Fruit fly (Drosophila melanogaster) whole organism, embryonic: ENCODE measurements around the gene Pdhb.

Experiments used
- Aef1 ChIP-seq: fragments of 200-800 bp; sonication (Bioruptor generic); IDR thresholded peaks from 3 replicates; pipeline ENCODE4 v1.3.6; 2022; ENCODE audit warnings: missing biosample characterization, missing genetic modification characterization
- B-H2 ChIP-seq: fragments of 200-800 bp; sonication (Bioruptor generic); optimal IDR thresholded peaks from 2 replicates; lab custom pipeline; 2018; ENCODE audit warnings: missing biosample characterization, mild to moderate bottlenecking, missing genetic modification characterization
- Bgb ChIP-seq: fragments of 200-800 bp; sonication (Bioruptor generic); IDR thresholded peaks from 2 replicates; pipeline ENCODE4 v1.3.6; 2022; ENCODE audit warnings: missing biosample characterization, missing genetic modification characterization; ENCODE audit not compliant: partially characterized antibody
- C15 ChIP-seq: fragments of 200-800 bp; sonication (Bioruptor generic); IDR thresholded peaks from 3 replicates; pipeline ENCODE4 v1.3.6; 2022; ENCODE audit warnings: missing biosample characterization, missing genetic modification characterization
- CG10267 ChIP-seq: fragments of 200-800 bp; sonication (Bioruptor generic); optimal IDR thresholded peaks from 2 replicates; lab custom pipeline; 2018; ENCODE audit warnings: missing biosample characterization, mild to moderate bottlenecking, missing genetic modification characterization, moderate library complexity
- CG10462 ChIP-seq: fragments of 200-800 bp; sonication (Bioruptor generic); optimal IDR thresholded peaks from 2 replicates; lab custom pipeline; 2016; ENCODE audit warnings: missing biosample characterization, missing genetic modification characterization
- CG12299 ChIP-seq: fragments of 200-800 bp; sonication (Bioruptor generic); optimal IDR thresholded peaks from 2 replicates; lab custom pipeline; 2018; ENCODE audit warnings: missing biosample characterization, mild to moderate bottlenecking, missing genetic modification characterization
- CG13123 ChIP-seq: fragments of 200-800 bp; sonication (Bioruptor generic); optimal IDR thresholded peaks from 2 replicates; lab custom pipeline; 2016; ENCODE audit warnings: missing biosample characterization, missing genetic modification characterization
- CG15479 ChIP-seq: fragments of 200-800 bp; sonication (Bioruptor generic); optimal IDR thresholded peaks from 3 replicates; lab custom pipeline; 2019; ENCODE audit warnings: missing biosample characterization, mild to moderate bottlenecking, missing genetic modification characterization, moderate library complexity
- CG15514 ChIP-seq: fragments of 200-800 bp; sonication (Bioruptor generic); optimal IDR thresholded peaks from 3 replicates; lab custom pipeline; 2017; ENCODE audit warnings: missing biosample characterization, missing genetic modification characterization, mild to moderate bottlenecking, moderate library complexity, missing genetic modification reagents
- CG16779 ChIP-seq: fragments of 200-800 bp; sonication (Bioruptor generic); IDR thresholded peaks from 2 replicates; pipeline ENCODE4 v1.3.6; 2022; ENCODE audit warnings: missing biosample characterization, missing genetic modification characterization
- CG17359 ChIP-seq: fragments of 200-800 bp; sonication (Bioruptor generic); optimal IDR thresholded peaks from 3 replicates; lab custom pipeline; 2018; ENCODE audit warnings: missing biosample characterization, mild to moderate bottlenecking, missing genetic modification characterization, moderate library complexity
- CG2120 ChIP-seq: fragments of 200-800 bp; sonication (Bioruptor generic); optimal IDR thresholded peaks from 3 replicates; lab custom pipeline; 2016; ENCODE audit warnings: missing biosample characterization, missing genetic modification characterization
- CG32767 ChIP-seq: fragments of 200-800 bp; sonication (Bioruptor generic); IDR thresholded peaks from 2 replicates; pipeline ENCODE4 v1.3.6; 2022; ENCODE audit warnings: missing biosample characterization, missing genetic modification characterization
- CG3838 ChIP-seq: fragments of 200-800 bp; sonication (Bioruptor generic); optimal IDR thresholded peaks from 3 replicates; lab custom pipeline; 2016; ENCODE audit warnings: missing biosample characterization, missing genetic modification characterization
- CG4707 ChIP-seq: fragments of 200-800 bp; sonication (Bioruptor generic); optimal IDR thresholded peaks from 2 replicates; lab custom pipeline; 2018; ENCODE audit warnings: missing biosample characterization, mild to moderate bottlenecking, missing genetic modification characterization, moderate library complexity
- CG6175 ChIP-seq: fragments of 200-800 bp; sonication (Bioruptor generic); IDR thresholded peaks from 3 replicates; pipeline ENCODE4 v1.3.6; 2022; ENCODE audit warnings: missing biosample characterization, missing genetic modification characterization
- CG7928 ChIP-seq: fragments of 200-800 bp; sonication (Bioruptor generic); optimal IDR thresholded peaks from 2 replicates; lab custom pipeline; 2017; ENCODE audit warnings: missing biosample characterization, mild to moderate bottlenecking, missing genetic modification characterization
- CG8765 ChIP-seq: fragments of 200-800 bp; sonication (Bioruptor generic); IDR thresholded peaks from 2 replicates; pipeline ENCODE4 v1.3.6; 2022; ENCODE audit warnings: missing biosample characterization, missing genetic modification characterization
- Camta ChIP-seq: fragments of 200-800 bp; sonication (Bioruptor generic); optimal IDR thresholded peaks from 2 replicates; lab custom pipeline; 2016; ENCODE audit warnings: missing biosample characterization, missing genetic modification characterization
- CkIIα-i1 ChIP-seq: fragments of 200-800 bp; sonication (Bioruptor generic); IDR thresholded peaks from 2 replicates; pipeline ENCODE4 v1.3.6; 2022; ENCODE audit warnings: missing biosample characterization, missing genetic modification characterization
- Dip2 ChIP-seq: fragments of 200-800 bp; sonication (Bioruptor generic); IDR thresholded peaks from 2 replicates; pipeline ENCODE4 v1.3.6; 2022; ENCODE audit warnings: missing biosample characterization, missing genetic modification characterization
- Hmr ChIP-seq: fragments of 200-800 bp; sonication (Bioruptor generic); optimal IDR thresholded peaks from 3 replicates; lab custom pipeline; 2017; ENCODE audit warnings: mild to moderate bottlenecking, missing biosample characterization, missing genetic modification reagents, missing genetic modification characterization
- Hr78 ChIP-seq, 2 experiments: fragments of 200-800 bp in 1 of 2; fragments of >200 bp in 1 of 2; sonication (Bioruptor generic) in 1 of 2; optimal IDR thresholded peaks; 2 replicates each; lab custom pipeline; 2017 to 2019; ENCODE audit warnings: missing biosample characterization in 2 of 2, missing genetic modification characterization in 2 of 2, mild to moderate bottlenecking in 1 of 2, moderate library complexity in 1 of 2
- NC2α ChIP-seq: fragments of 200-800 bp; sonication (Bioruptor generic); optimal IDR thresholded peaks from 2 replicates; lab custom pipeline; 2016; ENCODE audit warnings: missing biosample characterization, missing genetic modification characterization
- Sox102F ChIP-seq: fragments of 200-800 bp; sonication (Bioruptor generic); optimal IDR thresholded peaks from 2 replicates; lab custom pipeline; 2018; ENCODE audit warnings: missing biosample characterization, mild to moderate bottlenecking, missing genetic modification characterization, moderate library complexity
- Spps ChIP-seq: fragments of 200-800 bp; sonication (Bioruptor generic); optimal IDR thresholded peaks from 2 replicates; lab custom pipeline; 2018; ENCODE audit warnings: missing biosample characterization, mild to moderate bottlenecking, missing genetic modification characterization
- ato ChIP-seq: fragments of 200-800 bp; sonication (Bioruptor generic); IDR thresholded peaks from 2 replicates; pipeline ENCODE4 v1.3.6; 2022; ENCODE audit warnings: missing biosample characterization, missing genetic modification characterization; ENCODE audit not compliant: partially characterized antibody
- cad ChIP-seq: fragments of >200 bp; optimal IDR thresholded peaks from 2 replicates; lab custom pipeline; 2017; ENCODE audit warnings: missing biosample characterization, missing genetic modification characterization
- chinmo ChIP-seq: fragments of 200-800 bp; sonication (Bioruptor generic); IDR thresholded peaks from 4 replicates; pipeline ENCODE4 v1.3.6; 2022; ENCODE audit warnings: missing biosample characterization, missing genetic modification characterization; ENCODE audit not compliant: partially characterized antibody
- dati ChIP-seq: fragments of 200-800 bp; sonication (Bioruptor generic); IDR thresholded peaks from 2 replicates; pipeline ENCODE4 v1.3.6; 2022; ENCODE audit warnings: missing biosample characterization, missing genetic modification characterization
- dm ChIP-seq: fragments of 200-800 bp; sonication (Bioruptor generic); optimal IDR thresholded peaks from 3 replicates; lab custom pipeline; 2016; ENCODE audit warnings: missing biosample characterization, missing genetic modification characterization
- dmrt11E ChIP-seq: fragments of 200-800 bp; sonication (Bioruptor generic); optimal IDR thresholded peaks from 3 replicates; lab custom pipeline; 2018; ENCODE audit warnings: missing biosample characterization, mild to moderate bottlenecking, missing genetic modification characterization, moderate library complexity
- hkb ChIP-seq, 2 experiments: fragments of 200-800 bp in 1 of 2; fragments of >200 bp in 1 of 2; sonication (Bioruptor generic) in 1 of 2; IDR thresholded peaks in 1 of 2; optimal IDR thresholded peaks in 1 of 2; 2 replicates each; pipeline versions ENCODE4 v1.3.6 to Lab custom; 2017 to 2022; ENCODE audit warnings: missing biosample characterization in 1 of 2, missing genetic modification characterization in 1 of 2
- hth ChIP-seq: fragments of >200 bp; optimal IDR thresholded peaks from 2 replicates; lab custom pipeline; 2017; ENCODE audit warnings: inconsistent platforms
- kah ChIP-seq: fragments of 200-800 bp; sonication (Bioruptor generic); optimal IDR thresholded peaks from 2 replicates; lab custom pipeline; 2018; ENCODE audit warnings: missing biosample characterization, mild to moderate bottlenecking, missing genetic modification characterization
- klu ChIP-seq: fragments of 200-800 bp; sonication (Bioruptor generic); IDR thresholded peaks from 2 replicates; pipeline ENCODE4 v1.3.6; 2022; ENCODE audit warnings: missing biosample characterization, missing genetic modification characterization
- lov ChIP-seq, 2 experiments: fragments of 200-800 bp in 1 of 2; fragments of >200 bp in 1 of 2; sonication (Bioruptor generic) in 1 of 2; IDR thresholded peaks in 1 of 2; optimal IDR thresholded peaks in 1 of 2; 2 replicates in 1 of 2; 3 replicates in 1 of 2; pipeline versions ENCODE4 v1.3.6 to Lab custom; 2017 to 2022; ENCODE audit warnings: missing biosample characterization in 1 of 2, missing genetic modification characterization in 1 of 2
- nau ChIP-seq: fragments of 200-800 bp; sonication (Bioruptor generic); optimal IDR thresholded peaks from 3 replicates; lab custom pipeline; 2017; ENCODE audit warnings: missing biosample characterization, mild to moderate bottlenecking, missing genetic modification characterization, missing genetic modification reagents
- otp ChIP-seq: fragments of 200-800 bp; sonication (Bioruptor generic); IDR thresholded peaks from 3 replicates; pipeline ENCODE4, ENCODE4 v1.3.6; 2022; ENCODE audit warnings: missing biosample characterization, missing genetic modification characterization
- pnt ChIP-seq: fragments of 200-800 bp; sonication (Bioruptor generic); optimal IDR thresholded peaks from 3 replicates; lab custom pipeline; 2016; ENCODE audit warnings: missing biosample characterization, missing genetic modification characterization
- prd ChIP-seq, 3 experiments: fragments of >200 bp in 2 of 3; fragments of 200-800 bp in 1 of 3; sonication (Bioruptor generic) in 1 of 3; optimal IDR thresholded peaks in 2 of 3; IDR thresholded peaks in 1 of 3; 2 replicates in 2 of 3; 3 replicates in 1 of 3; pipeline versions ENCODE4 v1.3.6 to Lab custom; 2017 to 2022; ENCODE audit warnings: missing biosample characterization in 1 of 3, missing genetic modification characterization in 1 of 3
- run ChIP-seq: fragments of 200-800 bp; sonication (Bioruptor generic); optimal IDR thresholded peaks from 3 replicates; lab custom pipeline; 2018; ENCODE audit warnings: missing biosample characterization, mild to moderate bottlenecking, missing genetic modification characterization
- schlank ChIP-seq: fragments of 200-800 bp; sonication (Bioruptor generic); optimal IDR thresholded peaks from 2 replicates; lab custom pipeline; 2018; ENCODE audit warnings: missing biosample characterization, mild to moderate bottlenecking, missing genetic modification characterization
- scrt ChIP-seq: fragments of 200-800 bp; sonication (Bioruptor generic); optimal IDR thresholded peaks from 2 replicates; lab custom pipeline; 2018; ENCODE audit warnings: missing biosample characterization, mild to moderate bottlenecking, missing genetic modification characterization, moderate library complexity

Gene Pdhb

DNA sequence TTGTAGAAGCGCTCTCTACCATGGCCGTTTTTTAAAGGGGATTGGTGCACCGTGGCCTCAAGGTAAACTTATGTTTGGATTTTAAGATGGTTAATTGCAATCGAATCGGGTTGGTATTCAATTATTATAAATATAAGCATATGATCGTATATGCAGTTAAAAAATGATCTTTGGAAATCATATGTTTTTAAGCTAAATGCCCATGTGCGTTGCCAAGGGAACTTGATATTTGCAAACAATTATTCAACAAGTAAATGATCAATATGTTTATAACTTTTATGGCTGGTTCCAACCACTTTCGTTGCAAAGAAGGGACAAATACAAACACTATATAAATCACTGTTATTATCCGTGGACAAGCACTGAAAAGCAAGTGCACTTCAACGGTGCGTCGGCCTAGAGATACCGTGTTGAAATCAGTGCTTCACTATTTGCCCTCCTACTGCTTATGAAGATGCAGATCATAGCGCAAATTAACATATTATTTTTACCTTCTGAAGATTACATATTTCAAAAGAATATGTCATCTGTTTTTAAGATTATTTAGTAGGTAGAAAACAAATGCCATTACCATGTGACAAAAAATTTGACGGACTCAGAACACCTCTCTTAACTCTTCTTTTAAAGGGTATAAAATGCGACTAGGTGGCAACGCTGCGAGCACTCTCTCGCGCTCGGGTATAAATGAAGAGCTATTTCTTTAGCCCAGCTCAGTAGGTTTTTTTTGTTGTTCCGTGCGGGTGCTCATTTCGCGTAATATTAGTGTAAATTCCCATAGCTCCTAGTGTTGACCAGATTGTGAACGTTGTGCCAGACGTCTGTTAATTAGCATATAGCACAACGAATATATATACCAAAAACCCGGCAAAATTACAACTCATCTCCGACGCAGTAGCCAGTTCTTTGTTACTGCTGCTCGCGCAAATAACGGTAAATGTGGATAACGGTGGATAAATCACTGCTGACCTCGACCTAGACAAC, 44.8 kb downstream of the Pdhb start, which contains the start of gene rdog (continued):
- TF ChIP-seq Spps (tag; lab: Kevin White, UChicago) (peak; percentile 50), dati (GFP tag; lab: Robert Waterston, UW) (no peak), Hr78 (GFP tag; optimal IDR thresholded peaks at IDR 0.05; lab: Kevin White, UChicago) (no peak), CG16779 (GFP tag; lab: Robert Waterston, UW) (no peak), Bgb (GFP tag; lab: Robert Waterston, UW) (peak; percentile 12; the same call in 1 of the 2 replicates), Dip2 (GFP tag; lab: Robert Waterston, UW) (no peak), CG12299 (tag; lab: Kevin White, UChicago) (peak; percentile 63), lov (optimal IDR thresholded peaks at IDR 0.05; lab: Kevin White, UChicago) (no peak), lov (GFP tag; IDR thresholded peaks at IDR 0.05; lab: Robert Waterston, UW) (no peak), pnt (GFP tag; lab: Kevin White, UChicago) (peak; percentile 66), chinmo (0 out of 4 replicates have a peak, but pooled peaks have one; percentile 50), CG3838 (GFP tag; lab: Kevin White, UChicago) (peak; percentile 56), Aef1 (GFP tag; lab: Robert Waterston, UW) (peak; percentile 42; the same call in 1 of the 3 replicates), Sox102F (GFP tag; lab: Kevin White, UChicago) (peak; percentile 63), hth (lab: Kevin White, UChicago) (no peak), CG6175 (0 out of 3 replicates have a peak, but pooled peaks have one; percentile 34), Camta (GFP tag; lab: Kevin White, UChicago) (peak; percentile 87), CG2120 (peak; percentile 88), CG15514 (GFP tag; lab: Kevin White, UChicago) (peak; percentile 67), CG4707 (GFP tag; lab: Kevin White, UChicago) (peak; percentile 3), CG15479 (GFP tag; lab: Kevin White, UChicago) (peak; percentile 13), nau (GFP tag; lab: Kevin White, UChicago) (peak; percentile 75), dm (GFP tag; lab: Kevin White, UChicago) (peak; percentile 78), prd (optimal IDR thresholded peaks at IDR 0.05; lab: Kevin White, UChicago) (no peak), prd (GFP tag; IDR thresholded peaks at IDR 0.05; lab: Robert Waterston, UW) (peak; percentile 65; the same call in 2 of the 3 replicates), CG8765 (peak; percentile 51; the same call in 1 of the 2 replicates), dmrt11E (tag; lab: Kevin White, UChicago) (peak; percentile 82), cad (GFP tag; lab: Kevin White, UChicago) (no peak), schlank (tag; lab: Kevin White, UChicago) (peak; percentile 22), CG13123 (peak; percentile 57), otp (GFP tag; lab: Robert Waterston, UW) (peak; percentile 38; the same call in 1 of the 3 replicates), CG10267 (tag; lab: Kevin White, UChicago) (peak; percentile 78), ato (GFP tag; lab: Robert Waterston, UW) (no peak), run (tag; lab: Kevin White, UChicago) (peak; percentile 39), CG7928 (GFP tag; lab: Kevin White, UChicago) (peak; percentile 30), B-H2 (GFP tag; lab: Kevin White, UChicago) (peak; percentile 58), CG17359 (tag; lab: Kevin White, UChicago) (peak; percentile 61), C15 (no peak), CkIIα-i1 (GFP tag; lab: Robert Waterston, UW) (no peak), NC2α (GFP tag; lab: Kevin White, UChicago) (peak; percentile 58), klu (GFP tag; lab: Robert Waterston, UW) (peak; percentile 68; the same call in 1 of the 2 replicates), scrt (GFP tag; lab: Kevin White, UChicago) (peak; percentile 73), kah (peak; percentile 59), hkb (optimal IDR thresholded peaks at IDR 0.05; lab: Kevin White, UChicago) (no peak), hkb (GFP tag; IDR thresholded peaks at IDR 0.05; lab: Robert Waterston, UW) (peak; percentile 61), CG10462 (GFP tag; lab: Kevin White, UChicago) (peak; percentile 75), CG32767 (peak; percentile 65; the same call in 1 of the 2 replicates), Hmr (GFP tag; lab: Kevin White, UChicago) (peak; percentile 75)
